Fruit fly (Drosophila melanogaster): ENCODE results near the gene Pbp95.

Gene Pbp95

DNA sequence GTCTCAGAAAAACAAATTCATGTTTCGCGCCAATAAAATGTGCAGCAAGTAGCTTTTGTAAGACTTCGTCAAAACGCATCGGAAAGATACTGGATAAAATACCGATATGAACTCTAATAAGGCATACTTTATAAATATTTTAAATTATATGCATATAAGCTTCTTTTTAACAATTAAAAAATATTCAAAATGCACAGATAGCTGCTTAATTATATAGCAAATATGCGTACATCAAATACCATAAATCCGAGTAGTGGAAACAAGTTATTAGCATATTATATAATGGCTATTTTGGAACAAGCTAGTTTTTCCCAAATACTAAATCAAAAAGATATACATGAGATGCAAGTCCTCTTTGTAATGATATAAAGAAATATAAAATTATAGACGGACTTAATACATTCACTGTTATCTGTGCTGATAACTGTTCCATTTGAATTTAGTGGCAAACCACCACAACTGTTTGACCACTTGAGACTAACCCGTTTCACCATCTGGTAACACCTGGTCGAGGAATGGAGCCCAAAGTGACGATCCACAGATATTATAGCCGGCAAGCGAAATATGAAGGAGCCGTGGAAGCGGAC lies 14.0 kb upstream of the Pbp95 start, which contains the start of gene PIG-H (continued):
- TF ChIP-seq sna (GFP tag; IDR thresholded peaks at IDR 0.05; ENCODE audit: partially characterized antibody) (no peak), phol (tag; optimal IDR thresholded peaks at IDR 0.05) (peak; percentile 54), dmrt11E (tag; optimal IDR thresholded peaks at IDR 0.05) (no peak), gem (tag; optimal IDR thresholded peaks at IDR 0.05) (peak; percentile 53), gce (GFP tag; IDR thresholded peaks at IDR 0.05) (no peak), ac (GFP tag; optimal IDR thresholded peaks at IDR 0.05) (no peak), Dip2 (GFP tag; IDR thresholded peaks at IDR 0.05) (no peak), Side (GFP tag; optimal IDR thresholded peaks at IDR 0.05) (no peak), prd (optimal IDR thresholded peaks at IDR 0.05) (no peak), prd (GFP tag; IDR thresholded peaks at IDR 0.05) (no peak), pnt (GFP tag; optimal IDR thresholded peaks at IDR 0.05) (no peak), Lhr (GFP tag; optimal IDR thresholded peaks at IDR 0.05) (peak; percentile 70), Eip74EF (GFP tag; optimal IDR thresholded peaks at IDR 0.05) (no peak), pb (GFP tag; optimal IDR thresholded peaks at IDR 0.05) (no peak), nmo (GFP tag; optimal IDR thresholded peaks at IDR 0.05) (peak; percentile 55), Jarid2 (GFP tag; optimal IDR thresholded peaks at IDR 0.05) (no peak), Ssrp (tag; optimal IDR thresholded peaks at IDR 0.05) (no peak), Atf3 (GFP tag; optimal IDR thresholded peaks at IDR 0.05) (no peak), CG18011 (GFP tag; optimal IDR thresholded peaks at IDR 0.05) (peak; percentile 98), hth (optimal IDR thresholded peaks at IDR 0.05) (no peak), CG6254 (GFP tag; optimal IDR thresholded peaks at IDR 0.05) (no peak), ttk (GFP tag; IDR thresholded peaks at IDR 0.05) (no peak), stwl (tag; optimal IDR thresholded peaks at IDR 0.05) (peak; percentile 28), ara (GFP tag; IDR thresholded peaks at IDR 0.05) (no peak), tna (GFP tag; IDR thresholded peaks at IDR 0.05; ENCODE audit: partially characterized antibody) (no peak), Sin3A (optimal IDR thresholded peaks at IDR 0.05) (no peak), CG10462 (GFP tag; optimal IDR thresholded peaks at IDR 0.05) (no peak), CG17361 (GFP tag; IDR thresholded peaks at IDR 0.05) (peak; percentile 56; the same call in 2 of the 3 replicates), CG13894 (tag; optimal IDR thresholded peaks at IDR 0.05) (no peak), CG30020 (tag; optimal IDR thresholded peaks at IDR 0.05) (peak; percentile 83), en (GFP tag; optimal IDR thresholded peaks at IDR 0.05) (no peak), inv (GFP tag; IDR thresholded peaks at IDR 0.05; ENCODE audit: partially characterized antibody) (no peak), Abd-B (GFP tag; optimal IDR thresholded peaks at IDR 0.05) (peak; percentile 11), CG9817 (tag; optimal IDR thresholded peaks at IDR 0.05) (no peak), ro (GFP tag; IDR thresholded peaks at IDR 0.05) (no peak), CG10431 (GFP tag; optimal IDR thresholded peaks at IDR 0.05) (peak; percentile 53), Taf1 (GFP tag; IDR thresholded peaks at IDR 0.05) (no peak), Aef1 (GFP tag; IDR thresholded peaks at IDR 0.05) (no peak), NC2β (GFP tag; optimal IDR thresholded peaks at IDR 0.05) (no peak), ranshi (GFP tag; IDR thresholded peaks at IDR 0.05) (no peak), CG12769 (tag; optimal IDR thresholded peaks at IDR 0.05) (no peak), CG18476 (GFP tag; optimal IDR thresholded peaks at IDR 0.05) (no peak), vfl (GFP tag; optimal IDR thresholded peaks at IDR 0.05) (no peak), CG11504 (tag; optimal IDR thresholded peaks at IDR 0.05) (peak; percentile 37), Scr (GFP tag; IDR thresholded peaks at IDR 0.05; ENCODE audit: partially characterized antibody) (no peak), Ets65A (GFP tag) (no peak), CG7963 (GFP tag; IDR thresholded peaks at IDR 0.05; ENCODE audit: partially characterized antibody) (no peak), CG18619 (GFP tag; optimal IDR thresholded peaks at IDR 0.05) (no peak), Med (GFP tag) (peak; percentile 59), dan (GFP tag; IDR thresholded peaks at IDR 0.05) (no peak), CG11456 (GFP tag; IDR thresholded peaks at IDR 0.05) (no peak)

Measured in whole organism, embryonic.